Worm (Caenorhabditis elegans) whole organism, L3 larva: ENCODE results near the gene ZK816.3.

ENCODE experiments used
- R02D3.7 ChIP-seq: fragments of 150-350 bp; optimal IDR thresholded peaks from 2 replicates; lab custom pipeline; 2014; ENCODE audit warnings: missing biosample characterization, missing genetic modification characterization
- aly-2 ChIP-seq: fragments of 150-350 bp; optimal IDR thresholded peaks from 2 replicates; lab custom pipeline; 2014; ENCODE audit warnings: missing biosample characterization, missing genetic modification characterization
- ceh-16 ChIP-seq: sonication (generic microtip); optimal IDR thresholded peaks from 2 replicates; lab custom pipeline; 2017; ENCODE audit warnings: missing biosample characterization, missing genetic modification characterization
- ceh-28 ChIP-seq: fragments of 150-350 bp; optimal IDR thresholded peaks from 2 replicates; lab custom pipeline; 2014; ENCODE audit warnings: missing biosample characterization, missing genetic modification reagents, missing genetic modification characterization
- daf-12 ChIP-seq: fragments of 150-350 bp; optimal IDR thresholded peaks from 2 replicates; lab custom pipeline; 2014; ENCODE audit warnings: missing biosample characterization, missing genetic modification reagents, missing genetic modification characterization
- egl-5 ChIP-seq: fragments of 150-350 bp; optimal IDR thresholded peaks from 2 replicates; lab custom pipeline; 2017; ENCODE audit warnings: missing biosample characterization, missing genetic modification reagents, missing genetic modification characterization, inconsistent platforms
- elt-1 ChIP-seq: fragments of 150-350 bp; optimal IDR thresholded peaks from 2 replicates; lab custom pipeline; 2014; ENCODE audit warnings: missing biosample characterization, missing genetic modification characterization
- elt-2 ChIP-seq: sonication (generic microtip); optimal IDR thresholded peaks from 2 replicates; lab custom pipeline; 2016; ENCODE audit warnings: missing genetic modification reagents, mild to moderate bottlenecking, missing genetic modification characterization, missing compliant biosample characterization
- elt-3 ChIP-seq, 3 experiments: fragments of 150-350 bp in 1 of 3; sonication (generic microtip) in 2 of 3; optimal IDR thresholded peaks; 2 replicates in 2 of 3; 4 replicates in 1 of 3; lab custom pipeline; 2014 to 2017; ENCODE audit warnings: missing biosample characterization in 3 of 3, missing genetic modification characterization in 3 of 3
- eor-1 ChIP-seq, 2 experiments: fragments of 150-350 bp; optimal IDR thresholded peaks; 2 replicates each; lab custom pipeline; 2014 to 2018; ENCODE audit warnings: missing biosample characterization in 2 of 2, missing genetic modification characterization in 2 of 2
- fkh-10 ChIP-seq: sonication (generic microtip); optimal IDR thresholded peaks from 2 replicates; lab custom pipeline; 2017; ENCODE audit warnings: missing biosample characterization, missing genetic modification reagents, missing genetic modification characterization
- fkh-2 ChIP-seq: fragments of 150-350 bp; optimal IDR thresholded peaks from 2 replicates; lab custom pipeline; 2014; ENCODE audit warnings: missing biosample characterization, missing genetic modification reagents, missing genetic modification characterization
- fos-1 ChIP-seq: fragments of 150-350 bp; optimal IDR thresholded peaks from 2 replicates; lab custom pipeline; 2014; ENCODE audit warnings: missing biosample characterization, missing genetic modification characterization
- hmg-11 ChIP-seq: sonication (generic microtip); optimal IDR thresholded peaks from 2 replicates; lab custom pipeline; 2016; ENCODE audit warnings: missing genetic modification characterization, missing compliant biosample characterization
- lin-39 ChIP-seq: fragments of 150-350 bp; optimal IDR thresholded peaks from 2 replicates; lab custom pipeline; 2018; ENCODE audit warnings: missing biosample characterization, missing genetic modification reagents, missing genetic modification characterization
- mdl-1 ChIP-seq: fragments of 150-350 bp; optimal IDR thresholded peaks from 2 replicates; lab custom pipeline; 2014; ENCODE audit warnings: missing biosample characterization, missing genetic modification characterization
- mml-1 ChIP-seq: fragments of 150-350 bp; sonication (generic microtip); optimal IDR thresholded peaks from 3 replicates; lab custom pipeline; 2014; ENCODE audit warnings: missing biosample characterization, missing genetic modification characterization
- nfya-1 ChIP-seq: sonication (generic microtip); optimal IDR thresholded peaks from 2 replicates; lab custom pipeline; 2017; ENCODE audit warnings: missing genetic modification characterization, mild to moderate bottlenecking, missing compliant biosample characterization, antibody characterized with exemption, moderate library complexity; ENCODE audit not compliant: insufficient read depth
- nhr-28 ChIP-seq: fragments of 150-350 bp; optimal IDR thresholded peaks from 2 replicates; lab custom pipeline; 2014; ENCODE audit warnings: missing biosample characterization, missing genetic modification characterization
- nhr-43 ChIP-seq: sonication (generic microtip); optimal IDR thresholded peaks from 2 replicates; lab custom pipeline; 2016; ENCODE audit warnings: mild to moderate bottlenecking, missing genetic modification characterization, missing compliant biosample characterization; ENCODE audit not compliant: poor library complexity, severe bottlenecking
- nhr-67 ChIP-seq: fragments of 150-350 bp; optimal IDR thresholded peaks from 2 replicates; lab custom pipeline; 2014; ENCODE audit warnings: missing biosample characterization, missing genetic modification characterization
- nhr-76 ChIP-seq: fragments of 150-350 bp; sonication (generic microtip); optimal IDR thresholded peaks from 5 replicates; lab custom pipeline; 2014; ENCODE audit warnings: missing biosample characterization, missing genetic modification characterization
- nhr-77 ChIP-seq: fragments of 150-350 bp; optimal IDR thresholded peaks from 2 replicates; lab custom pipeline; 2014; ENCODE audit warnings: missing biosample characterization, missing genetic modification characterization
- pha-4 ChIP-seq: fragments of 150-350 bp; optimal IDR thresholded peaks from 2 replicates; lab custom pipeline; 2014; ENCODE audit warnings: missing biosample characterization, missing genetic modification reagents, missing genetic modification characterization
- pqm-1 ChIP-seq: fragments of 150-350 bp; optimal IDR thresholded peaks from 2 replicates; lab custom pipeline; 2017; ENCODE audit warnings: missing biosample characterization, missing genetic modification characterization, inconsistent platforms
- sea-2 ChIP-seq: fragments of 150-350 bp; sonication (generic microtip); optimal IDR thresholded peaks from 4 replicates; lab custom pipeline; 2014; ENCODE audit warnings: missing biosample characterization, missing genetic modification reagents, missing genetic modification characterization
- skn-1 ChIP-seq: fragments of 150-350 bp; optimal IDR thresholded peaks from 2 replicates; lab custom pipeline; 2014; ENCODE audit warnings: missing biosample characterization, missing genetic modification characterization
- tbx-2 ChIP-seq: sonication (generic microtip); optimal IDR thresholded peaks from 2 replicates; lab custom pipeline; 2016; ENCODE audit warnings: mild to moderate bottlenecking, missing genetic modification characterization, missing compliant biosample characterization
- ztf-11 ChIP-seq: fragments of 150-350 bp; optimal IDR thresholded peaks from 2 replicates; lab custom pipeline; 2014; ENCODE audit warnings: missing biosample characterization, missing genetic modification characterization

ZK816.3 gene

ce11 chrX:3306594-3307296 lies 41.4 kb upstream of the ZK816.3 start:
- no peak for TF ChIP-seq eor-1 (tag; optimal IDR thresholded peaks at IDR 0.05; lab: Kevin White, UChicago)
- TF ChIP-seq pha-4 (tag; lab: Kevin White, UChicago): peak; percentile 45
- TF ChIP-seq nhr-77 (tag; lab: Kevin White, UChicago): no peak
- TF ChIP-seq pqm-1 (tag; lab: Kevin White, UChicago): peak; percentile 93
- TF ChIP-seq nhr-67 (tag; lab: Kevin White, UChicago): no peak
- peak; percentile 90 for TF ChIP-seq elt-2 (tag; lab: Kevin White, UChicago)
- TF ChIP-seq nhr-76 (tag; lab: Kevin White, UChicago): peak; percentile 28

ce11 chrX:3310702-3311101 lies 37.5 kb upstream of the ZK816.3 start:
- TF ChIP-seq mdl-1 (tag; lab: Kevin White, UChicago): no peak
- no peak for TF ChIP-seq pha-4 (tag; lab: Kevin White, UChicago)
- no peak for TF ChIP-seq nhr-43 (tag; lab: Kevin White, UChicago)
- TF ChIP-seq ztf-11 (tag; lab: Kevin White, UChicago): no peak
- TF ChIP-seq skn-1 (tag; lab: Kevin White, UChicago): no peak

- TF ChIP-seq egl-5 (tag; lab: Kevin White, UChicago) (no peak), sea-2 (GFP tag; lab: Kevin White, UChicago) (no peak)
These were observed 34.3 kb upstream of the ZK816.3 start for ce11 chrX:3313939-3314338.

ce11 chrX:3315014-3315413 lies 33.2 kb upstream of the ZK816.3 start, which contains the start of gene ddr-2:
TSS of gene ddr-2 (plus strand) at chrX:3315314.
- TF ChIP-seq elt-1 (tag; lab: Kevin White, UChicago) (no peak), pqm-1 (tag; lab: Kevin White, UChicago) (no peak), R02D3.7 (tag; lab: Kevin White, UChicago) (no peak), nfya-1 (no peak), nhr-43 (tag; lab: Kevin White, UChicago) (no peak), daf-12 (tag; lab: Kevin White, UChicago) (no peak), lin-39 (tag; lab: Kevin White, UChicago) (no peak), fkh-10 (no peak), mml-1 (no peak)

ce11 chrX:3315891-3316657 lies 32.1 kb upstream of the ZK816.3 start:
- TF ChIP-seq egl-5 (tag; lab: Kevin White, UChicago) (peak; percentile 53), skn-1 (tag; lab: Kevin White, UChicago) (no peak)

ce11 chrX:3316830-3317229 lies 31.4 kb upstream of the ZK816.3 start:
- TF ChIP-seq fkh-2 (tag; lab: Kevin White, UChicago) (no peak), ceh-16 (tag; lab: Kevin White, UChicago) (no peak), eor-1 (tag; optimal IDR thresholded peaks at IDR 0.05; lab: Kevin White, UChicago) (no peak), egl-5 (tag; lab: Kevin White, UChicago) (no peak), fos-1 (tag; lab: Kevin White, UChicago) (no peak), aly-2 (tag; lab: Kevin White, UChicago) (no peak), R02D3.7 (tag; lab: Kevin White, UChicago) (no peak), tbx-2 (tag; lab: Kevin White, UChicago) (no peak), hmg-11 (tag; lab: Kevin White, UChicago) (no peak), sea-2 (GFP tag; lab: Kevin White, UChicago) (no peak)
- TF ChIP-seq, all 47 proteins: peak for 0

ce11 chrX:3326175-3326574 lies 22.0 kb upstream of the ZK816.3 start, which contains the start of gene F11D5.6:
TSS of gene F11D5.6 (minus strand) at chrX:3326275.
- TF ChIP-seq nhr-28 (no peak), elt-3 (tag; optimal IDR thresholded peaks at IDR 0.05; lab: Kevin White, UChicago) (no peak), ceh-28 (no peak), elt-2 (tag; lab: Kevin White, UChicago) (no peak)
